Fruit fly (Drosophila melanogaster): Measurements from ENCODE around the gene CG6321.

Gene CG6321

DNA sequence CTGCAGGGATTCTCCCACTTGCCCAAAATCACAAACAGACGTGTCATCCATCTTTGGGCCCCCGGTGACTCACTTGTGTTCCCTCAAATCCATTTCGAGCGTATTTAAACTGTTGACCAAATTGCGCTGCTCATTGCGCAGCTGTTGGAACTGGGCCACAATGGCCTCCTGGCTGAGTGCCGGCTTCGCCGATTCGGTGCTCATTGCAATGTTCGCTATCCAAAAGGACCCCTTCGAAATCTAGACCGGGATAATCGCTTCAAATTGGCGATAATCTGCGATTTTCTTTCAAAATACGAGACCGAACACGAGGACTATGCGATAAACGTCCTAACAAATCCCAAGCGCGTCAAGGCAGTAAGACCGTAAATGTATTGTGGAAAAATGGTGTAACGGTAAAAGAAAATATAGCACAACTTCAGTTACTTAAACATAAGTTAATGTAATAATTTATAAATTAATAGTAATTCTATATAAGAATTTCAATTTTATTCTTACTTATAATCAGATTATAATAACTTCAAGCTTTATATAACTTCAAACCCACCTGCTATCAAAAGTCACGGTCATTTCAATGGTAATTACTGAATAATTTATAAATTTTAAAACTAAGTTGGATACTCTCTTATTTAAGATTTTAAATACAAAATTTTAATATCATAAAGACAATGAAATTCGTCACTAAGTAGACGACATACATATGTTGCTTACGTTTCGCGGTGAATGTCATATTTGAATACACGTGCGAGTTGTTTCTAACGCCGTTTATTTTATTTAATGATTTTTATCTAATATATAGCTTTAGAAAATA, 13.2 kb upstream of the CG6321 start, which contains the start of the genes Pfdn2 and Noc1 (continued):
- peak; percentile 70 for TF ChIP-seq Rfx (GFP tag; IDR thresholded peaks at IDR 0.05)
- TF ChIP-seq CG31441 (GFP tag; IDR thresholded peaks at IDR 0.05): no peak
- TF ChIP-seq zfh2 (GFP tag; optimal IDR thresholded peaks at IDR 0.05): peak; percentile 27
- TF ChIP-seq CG14710 (tag; optimal IDR thresholded peaks at IDR 0.05): peak; percentile 73
- TF ChIP-seq pb (GFP tag; optimal IDR thresholded peaks at IDR 0.05): no peak
- no peak for TF ChIP-seq CG12104 (GFP tag; optimal IDR thresholded peaks at IDR 0.05)
- no peak for TF ChIP-seq Rx (GFP tag; IDR thresholded peaks at IDR 0.05)
- peak; percentile 56 for TF ChIP-seq CG9817 (tag; optimal IDR thresholded peaks at IDR 0.05)
- TF ChIP-seq CG7987 (GFP tag; optimal IDR thresholded peaks at IDR 0.05): no peak
- no peak for TF ChIP-seq CG7556 (GFP tag; optimal IDR thresholded peaks at IDR 0.05)
- TF ChIP-seq ash1 (GFP tag; optimal IDR thresholded peaks at IDR 0.05): no peak
- no peak for TF ChIP-seq Bteb2 (GFP tag; optimal IDR thresholded peaks at IDR 0.05)
- no peak for TF ChIP-seq HLH3B (GFP tag; IDR thresholded peaks at IDR 0.05)
- TF ChIP-seq Spps (tag; optimal IDR thresholded peaks at IDR 0.05): no peak
- peak; percentile 29 for TF ChIP-seq B-H2 (GFP tag; optimal IDR thresholded peaks at IDR 0.05)
- peak; percentile 73 for TF ChIP-seq CG13424 (tag; optimal IDR thresholded peaks at IDR 0.05)
- TF ChIP-seq CG4360 (GFP tag; IDR thresholded peaks at IDR 0.05): no peak
- peak; percentile 34; the same call in 1 of the 2 replicates for TF ChIP-seq MBD-R2 (GFP tag; IDR thresholded peaks at IDR 0.05)
- peak; percentile 57; the same call in 1 of the 2 replicates for TF ChIP-seq Ptx1 (GFP tag; IDR thresholded peaks at IDR 0.05)
- no peak for TF ChIP-seq CG3065 (GFP tag; optimal IDR thresholded peaks at IDR 0.05)
- 0 out of 3 replicates have a peak, but pooled peaks have one; percentile 35 for TF ChIP-seq Doc3 (GFP tag; IDR thresholded peaks at IDR 0.05; ENCODE audit: partially characterized antibody)
- TF ChIP-seq dysf (GFP tag; IDR thresholded peaks at IDR 0.05): peak; percentile 60; the same call in 2 of the 3 replicates
- TF ChIP-seq E2f1 (GFP tag; IDR thresholded peaks at IDR 0.05): peak; percentile 42; the same call in 1 of the 2 replicates
- peak; percentile 68 for TF ChIP-seq Xbp1 (GFP tag; optimal IDR thresholded peaks at IDR 0.05)
- no peak for TF ChIP-seq CG7745 (tag; optimal IDR thresholded peaks at IDR 0.05)
- TF ChIP-seq exex (tag; optimal IDR thresholded peaks at IDR 0.05): no peak
- TF ChIP-seq Max (GFP tag; optimal IDR thresholded peaks at IDR 0.05): peak; percentile 54
- TF ChIP-seq CG12744 (GFP tag; optimal IDR thresholded peaks at IDR 0.05): no peak
- TF ChIP-seq Optix (GFP tag; IDR thresholded peaks at IDR 0.05): no peak
- peak; percentile 41 for TF ChIP-seq Oli (tag; optimal IDR thresholded peaks at IDR 0.05)
- TF ChIP-seq cg (GFP tag; optimal IDR thresholded peaks at IDR 0.05): no peak
- TF ChIP-seq CkIIα-i1 (GFP tag; IDR thresholded peaks at IDR 0.05): no peak
- no peak for TF ChIP-seq ftz-f1 (GFP tag; optimal IDR thresholded peaks at IDR 0.05)
- TF ChIP-seq stwl (tag; optimal IDR thresholded peaks at IDR 0.05): no peak
- TF ChIP-seq slbo (GFP tag; IDR thresholded peaks at IDR 0.05): peak; percentile 80
- TF ChIP-seq CG42726 (GFP tag; IDR thresholded peaks at IDR 0.05; ENCODE audit: partially characterized antibody): no peak
- no peak for TF ChIP-seq pan (optimal IDR thresholded peaks at IDR 0.05)
- peak in 1 of 2 experiments; percentile 61 for TF ChIP-seq pan (GFP tag; optimal IDR thresholded peaks at IDR 0.05 in 1 of 2, IDR thresholded peaks at IDR 0.05 in 1 of 2)
- TF ChIP-seq chif (GFP tag; optimal IDR thresholded peaks at IDR 0.05): no peak
- TF ChIP-seq NFAT (GFP tag; IDR thresholded peaks at IDR 0.05): no peak
- TF ChIP-seq CG12155 (GFP tag; optimal IDR thresholded peaks at IDR 0.05): peak; percentile 54
- no peak for TF ChIP-seq kay (GFP tag; optimal IDR thresholded peaks at IDR 0.05)
- TF ChIP-seq Trl (optimal IDR thresholded peaks at IDR 0.05): no peak
- peak; percentile 32 for TF ChIP-seq Trl (GFP tag; optimal IDR thresholded peaks at IDR 0.05)
- TF ChIP-seq Myb (GFP tag; optimal IDR thresholded peaks at IDR 0.05): no peak
- TF ChIP-seq CG9876 (GFP tag; optimal IDR thresholded peaks at IDR 0.05): no peak
- no peak for TF ChIP-seq crol (GFP tag; IDR thresholded peaks at IDR 0.05)
- no peak for TF ChIP-seq Sry-β (GFP tag; optimal IDR thresholded peaks at IDR 0.05)
- TF ChIP-seq NfI (GFP tag; optimal IDR thresholded peaks at IDR 0.05): peak; percentile 41
- TF ChIP-seq sima (GFP tag; optimal IDR thresholded peaks at IDR 0.05): no peak

Data from whole organism, embryonic.